Worm (Caenorhabditis elegans) whole organism, young adult: ENCODE measurements around the gene nstp-10.

Experiments
- B0035.1 ChIP-seq: sonication (generic microtip); optimal IDR thresholded peaks from 2 replicates; lab custom pipeline; 2016; ENCODE audit warnings: missing genetic modification characterization, mild to moderate bottlenecking, missing compliant biosample characterization, missing genotype, missing genetic modification reagents
- C06A6.2 ChIP-seq: fragments of 200-800 bp; sonication (Bioruptor generic); conservative IDR thresholded peaks from 2 replicates; pipeline ENCODE4 v1.3.6; 2022; ENCODE audit warnings: missing genetic modification characterization, missing compliant biosample characterization
- F33H1.4 ChIP-seq: fragments of 200-800 bp; sonication (Bioruptor generic); IDR thresholded peaks from 2 replicates; pipeline ENCODE4 v1.3.6; 2022; ENCODE audit warnings: missing genetic modification reagents, missing genetic modification characterization, missing compliant biosample characterization
- F37B4.10 ChIP-seq: fragments of 200-800 bp; sonication (Bioruptor generic); IDR thresholded peaks from 2 replicates; pipeline ENCODE4 v1.3.6; 2022; ENCODE audit warnings: missing genetic modification characterization, missing compliant biosample characterization
- F49E8.2 ChIP-seq: sonication (generic microtip); optimal IDR thresholded peaks from 3 replicates; lab custom pipeline; 2017; ENCODE audit warnings: missing genetic modification characterization, mild to moderate bottlenecking, missing compliant biosample characterization, antibody characterized with exemption, moderate library complexity; ENCODE audit not compliant: insufficient read depth
- F52B5.7 ChIP-seq: sonication (generic microtip); optimal IDR thresholded peaks from 2 replicates; lab custom pipeline; 2016; ENCODE audit warnings: mild to moderate bottlenecking, missing genetic modification characterization, missing compliant biosample characterization
- F55B11.4 ChIP-seq: sonication (generic microtip); optimal IDR thresholded peaks from 2 replicates; lab custom pipeline; 2016; ENCODE audit warnings: missing compliant biosample characterization, missing genetic modification characterization, borderline replicate concordance; ENCODE audit not compliant: insufficient read depth
- F57C9.4 ChIP-seq: sonication (generic microtip); optimal IDR thresholded peaks from 2 replicates; lab custom pipeline; 2017; ENCODE audit warnings: mild to moderate bottlenecking, missing genetic modification characterization, missing compliant biosample characterization
- K11D2.4 ChIP-seq: fragments of 200-800 bp; sonication (Bioruptor generic); IDR thresholded peaks from 2 replicates; pipeline ENCODE4 v1.3.6; 2022; ENCODE audit warnings: missing genetic modification reagents, missing genetic modification characterization, missing compliant biosample characterization
- Y53F4B.3 ChIP-seq: fragments of 200-800 bp; sonication (Bioruptor generic); IDR thresholded peaks from 2 replicates; pipeline ENCODE4 v1.3.6; 2022; ENCODE audit warnings: missing genetic modification reagents, missing genetic modification characterization, missing compliant biosample characterization
- Y53G8AR.9 ChIP-seq: fragments of 200-800 bp; sonication (Bioruptor generic); conservative IDR thresholded peaks from 2 replicates; pipeline ENCODE4 v1.3.6; 2022; ENCODE audit warnings: missing genetic modification reagents, missing genetic modification characterization, missing compliant biosample characterization
- Y95B8A.8 ChIP-seq: fragments of 200-800 bp; sonication (Bioruptor generic); IDR thresholded peaks from 2 replicates; pipeline ENCODE4 v1.3.6; 2022; ENCODE audit warnings: missing genetic modification reagents, missing genetic modification characterization, missing compliant biosample characterization
- aptf-2 ChIP-seq: fragments of 200-800 bp; sonication (Bioruptor generic); conservative IDR thresholded peaks from 2 replicates; pipeline ENCODE4 v1.3.6; 2022; ENCODE audit warnings: missing genetic modification reagents, missing genetic modification characterization, missing compliant biosample characterization
- atf-7 ChIP-seq: sonication (generic microtip); optimal IDR thresholded peaks from 2 replicates; lab custom pipeline; 2017; ENCODE audit warnings: mild to moderate bottlenecking, missing genetic modification characterization, missing compliant biosample characterization
- athp-1 ChIP-seq: sonication (generic microtip); optimal IDR thresholded peaks from 2 replicates; lab custom pipeline; 2017; ENCODE audit warnings: mild to moderate bottlenecking, missing genetic modification characterization, missing compliant biosample characterization
- bed-1 ChIP-seq: fragments of 200-800 bp; sonication (Bioruptor generic); IDR thresholded peaks from 2 replicates; pipeline ENCODE4 v1.3.6; 2022; ENCODE audit warnings: missing genetic modification reagents, missing genetic modification characterization, missing compliant biosample characterization
- bed-2 ChIP-seq: fragments of 200-800 bp; sonication (Bioruptor generic); IDR thresholded peaks from 2 replicates; pipeline ENCODE4 v1.3.6; 2022; ENCODE audit warnings: missing genetic modification reagents, missing genetic modification characterization, missing compliant biosample characterization
- cebp-1 ChIP-seq, 2 experiments: fragments of 200-800 bp in 1 of 2; sonication (Bioruptor generic) in 1 of 2; sonication (generic microtip) in 1 of 2; IDR thresholded peaks in 1 of 2; optimal IDR thresholded peaks in 1 of 2; 2 replicates each; pipeline versions ENCODE4 v1.3.6 to Lab custom; 2017 to 2022; ENCODE audit warnings: missing compliant biosample characterization in 2 of 2, missing genetic modification characterization in 2 of 2, mild to moderate bottlenecking in 1 of 2, missing genetic modification reagents in 1 of 2, moderate library complexity in 1 of 2
- ceh-27 ChIP-seq: fragments of 200-800 bp; sonication (Bioruptor generic); optimal IDR thresholded peaks from 2 replicates; lab custom pipeline; 2018; ENCODE audit warnings: mild to moderate bottlenecking, missing genetic modification characterization, moderate library complexity, missing compliant biosample characterization
- ceh-40 ChIP-seq: fragments of 200-800 bp; sonication (Bioruptor generic); IDR thresholded peaks from 2 replicates; pipeline ENCODE4 v1.3.6; 2022; ENCODE audit warnings: missing genetic modification characterization, missing compliant biosample characterization
- ceh-58 ChIP-seq: fragments of 200-800 bp; sonication (Bioruptor generic); IDR thresholded peaks from 2 replicates; pipeline ENCODE4 v1.3.6; 2022; ENCODE audit warnings: missing genetic modification characterization, missing compliant biosample characterization
- dpl-1 ChIP-seq: fragments of 150-350 bp; optimal IDR thresholded peaks from 2 replicates; lab custom pipeline; 2014; ENCODE audit warnings: missing biosample characterization, missing genetic modification reagents, missing genetic modification characterization
- egrh-3 ChIP-seq: fragments of 200-800 bp; sonication (Bioruptor generic); IDR thresholded peaks from 2 replicates; pipeline ENCODE4 v1.3.6; 2022; ENCODE audit warnings: missing genetic modification reagents, missing genetic modification characterization, missing compliant biosample characterization
- ekl-4 ChIP-seq: fragments of 200-800 bp; sonication (Bioruptor generic); IDR thresholded peaks from 2 replicates; pipeline ENCODE4 v1.3.6; 2022; ENCODE audit warnings: missing genetic modification reagents, missing genetic modification characterization, missing compliant biosample characterization
- gei-17 ChIP-seq: fragments of 200-800 bp; sonication (Bioruptor generic); optimal IDR thresholded peaks from 2 replicates; lab custom pipeline; 2018; ENCODE audit warnings: mild to moderate bottlenecking, missing genetic modification characterization, missing compliant biosample characterization
- hlh-12 ChIP-seq: sonication (generic microtip); optimal IDR thresholded peaks from 2 replicates; lab custom pipeline; 2016; ENCODE audit warnings: missing genetic modification characterization, missing compliant biosample characterization
- hmg-20 ChIP-seq: fragments of 200-800 bp; sonication (Bioruptor generic); IDR thresholded peaks from 2 replicates; pipeline ENCODE4 v1.3.6; 2022; ENCODE audit warnings: missing genetic modification reagents, missing genetic modification characterization, missing compliant biosample characterization
- hrde-1 ChIP-seq: sonication (generic microtip); optimal IDR thresholded peaks from 2 replicates; lab custom pipeline; 2016; ENCODE audit warnings: missing genetic modification characterization, mild to moderate bottlenecking, missing compliant biosample characterization, moderate library complexity, missing genotype, missing genetic modification reagents, borderline replicate concordance
- lin-26 ChIP-seq: fragments of 200-800 bp; sonication (Bioruptor generic); IDR thresholded peaks from 2 replicates; pipeline ENCODE4 v1.3.6; 2022; ENCODE audit warnings: missing genetic modification reagents, missing genetic modification characterization, missing compliant biosample characterization
- lin-40 ChIP-seq: sonication (generic microtip); optimal IDR thresholded peaks from 2 replicates; lab custom pipeline; 2016; ENCODE audit warnings: missing genetic modification characterization, mild to moderate bottlenecking, missing compliant biosample characterization, missing genotype, missing genetic modification reagents
- lsl-1 ChIP-seq: fragments of 200-800 bp; sonication (Bioruptor generic); optimal IDR thresholded peaks from 2 replicates; lab custom pipeline; 2018; ENCODE audit warnings: mild to moderate bottlenecking, missing genetic modification characterization, moderate library complexity, missing compliant biosample characterization
- nfyb-1 ChIP-seq: fragments of 200-800 bp; sonication (Bioruptor generic); IDR thresholded peaks from 2 replicates; pipeline ENCODE4 v1.3.6; 2022; ENCODE audit warnings: missing genetic modification reagents, missing genetic modification characterization, missing compliant biosample characterization
- nhr-80 ChIP-seq: sonication (generic microtip); optimal IDR thresholded peaks from 2 replicates; lab custom pipeline; 2016; ENCODE audit warnings: missing genetic modification characterization, missing compliant biosample characterization
- pha-4 ChIP-seq: fragments of 150-350 bp; sonication (generic microtip); optimal IDR thresholded peaks from 2 replicates; lab custom pipeline; 2014; ENCODE audit warnings: missing biosample characterization, missing genetic modification reagents, missing genetic modification characterization
- rcor-1 ChIP-seq: fragments of 200-800 bp; sonication (Bioruptor generic); IDR thresholded peaks from 2 replicates; pipeline ENCODE4 v1.3.6; 2022; ENCODE audit warnings: missing genetic modification reagents, missing genetic modification characterization, missing compliant biosample characterization
- rpc-1 ChIP-seq, 2 experiments: fragments of 150-350 bp in 1 of 2; sonication (generic microtip) in 1 of 2; optimal IDR thresholded peaks; 2 replicates each; lab custom pipeline; 2014 to 2018; ENCODE audit warnings: missing biosample characterization in 1 of 2, missing genetic modification characterization in 1 of 2, missing genetic modification reagents in 1 of 2, missing genotype in 1 of 2
- sea-2 ChIP-seq: fragments of 200-800 bp; sonication (Bioruptor generic); IDR thresholded peaks from 2 replicates; pipeline ENCODE4 v1.3.6; 2022; ENCODE audit warnings: missing genetic modification characterization, missing compliant biosample characterization
- snpc-4 ChIP-seq, 5 experiments: fragments of 150-350 bp in 1 of 5; sonication (generic microtip) in 4 of 5; optimal IDR thresholded peaks; 2 replicates each; lab custom pipeline; 2014 to 2018; ENCODE audit warnings: missing genetic modification characterization in 5 of 5, missing biosample characterization in 3 of 5, antibody characterized with exemption in 2 of 5, mild to moderate bottlenecking in 2 of 5, missing compliant biosample characterization in 2 of 5, missing genotype in 2 of 5, moderate library complexity in 2 of 5, missing genetic modification reagents in 1 of 5
- somi-1 ChIP-seq: fragments of 200-800 bp; sonication (Bioruptor generic); optimal IDR thresholded peaks from 2 replicates; lab custom pipeline; 2018; ENCODE audit warnings: mild to moderate bottlenecking, missing genetic modification characterization, missing compliant biosample characterization
- sptf-2 ChIP-seq: fragments of 200-800 bp; sonication (Bioruptor generic); optimal IDR thresholded peaks from 2 replicates; lab custom pipeline; 2018; ENCODE audit warnings: mild to moderate bottlenecking, missing genetic modification characterization, missing compliant biosample characterization
- tbx-9 ChIP-seq: sonication (generic microtip); optimal IDR thresholded peaks from 2 replicates; lab custom pipeline; 2016; ENCODE audit warnings: borderline replicate concordance, missing genetic modification characterization, inconsistent platforms, missing compliant biosample characterization
- unc-130 ChIP-seq: sonication (generic microtip); optimal IDR thresholded peaks from 2 replicates; lab custom pipeline; 2016; ENCODE audit warnings: missing genetic modification reagents, missing genetic modification characterization, missing compliant biosample characterization
- unc-62 ChIP-seq: fragments of 150-350 bp; optimal IDR thresholded peaks from 2 replicates; lab custom pipeline; 2014; ENCODE audit warnings: missing biosample characterization, missing genetic modification reagents, missing genetic modification characterization
- xnd-1 ChIP-seq: sonication (generic microtip); optimal IDR thresholded peaks from 2 replicates; lab custom pipeline; 2016; ENCODE audit warnings: missing genotype, missing genetic modification reagents, missing genetic modification characterization, missing compliant biosample characterization
- zfh-2 ChIP-seq: fragments of 200-800 bp; sonication (Bioruptor generic); conservative IDR thresholded peaks from 2 replicates; pipeline ENCODE4 v1.3.6; 2022; ENCODE audit warnings: missing genetic modification reagents, missing genetic modification characterization, missing compliant biosample characterization
- ztf-18 ChIP-seq: sonication (generic microtip); optimal IDR thresholded peaks from 2 replicates; lab custom pipeline; 2016; ENCODE audit warnings: missing genotype, mild to moderate bottlenecking, missing genetic modification characterization, missing compliant biosample characterization
- ztf-25 ChIP-seq: fragments of 200-800 bp; sonication (Bioruptor generic); IDR thresholded peaks from 2 replicates; pipeline ENCODE4 v1.3.6; 2022; ENCODE audit warnings: missing genetic modification reagents, missing genetic modification characterization, missing compliant biosample characterization

Gene nstp-10

ce11 chrV:9549459-9549858 lies at the start of gene nstp-10:
TSS of gene nstp-10 (minus strand) at chrV:9549836.
- no peak for TF ChIP-seq zfh-2
- TF ChIP-seq F37B4.10, result no peak
- peak; percentile 68; the same call in 1 of the 2 replicates for TF ChIP-seq Y53G8AR.9 (GFP tag; lab: Robert Waterston, UW)
- peak; percentile 91 for TF ChIP-seq F49E8.2 (tag; lab: Kevin White, UChicago)
- TF ChIP-seq dpl-1 (GFP tag; lab: Kevin White, UChicago), result peak; percentile 79
- peak; percentile 89 for TF ChIP-seq rcor-1 (GFP tag; lab: Robert Waterston, UW)
- no peak for TF ChIP-seq egrh-3 (GFP tag; lab: Robert Waterston, UW)
- TF ChIP-seq ztf-18, result peak; percentile 85
- peak; percentile 98 for TF ChIP-seq lsl-1 (GFP tag; lab: Kevin White, UChicago)
- no peak for TF ChIP-seq F57C9.4 (tag; lab: Kevin White, UChicago)
- peak; percentile 74 for TF ChIP-seq F33H1.4
- TF ChIP-seq hmg-20 (GFP tag; lab: Robert Waterston, UW), result no peak
- peak; percentile 91 for TF ChIP-seq Y95B8A.8 (GFP tag; lab: Robert Waterston, UW)
- no peak for TF ChIP-seq pha-4 (tag; lab: Kevin White, UChicago)
- TF ChIP-seq snpc-4 (GFP tag; optimal IDR thresholded peaks at IDR 0.05; lab: Kevin White, UChicago), result peak; percentile 59
- peak; percentile 60 to 78 (median 74) for TF ChIP-seq snpc-4 (tag; optimal IDR thresholded peaks at IDR 0.05; lab: Kevin White, UChicago)
- TF ChIP-seq unc-62, result no peak
- no peak for TF ChIP-seq ceh-40 (GFP tag; lab: Robert Waterston, UW)
- peak; percentile 85 for TF ChIP-seq ceh-27 (GFP tag; lab: Kevin White, UChicago)
- TF ChIP-seq hlh-12 (tag; lab: Kevin White, UChicago), result no peak
- no peak for TF ChIP-seq tbx-9 (tag; lab: Kevin White, UChicago)
- peak; percentile 91 for TF ChIP-seq xnd-1 (tag; lab: Kevin White, UChicago)
- peak; percentile 28 for TF ChIP-seq lin-40
- TF ChIP-seq rpc-1 (optimal IDR thresholded peaks at IDR 0.05; lab: Kevin White, UChicago), result no peak
- no peak for TF ChIP-seq rpc-1 (tag; optimal IDR thresholded peaks at IDR 0.05; lab: Kevin White, UChicago)
- TF ChIP-seq nhr-80 (tag; lab: Kevin White, UChicago), result no peak
- TF ChIP-seq sptf-2, result peak; percentile 50
- no peak for TF ChIP-seq F52B5.7 (tag; lab: Kevin White, UChicago)
- no peak for TF ChIP-seq B0035.1 (tag; lab: Kevin White, UChicago)
- peak; percentile 26 for TF ChIP-seq hrde-1
- peak; percentile 88 for TF ChIP-seq athp-1 (tag; lab: Kevin White, UChicago)
- TF ChIP-seq Y53F4B.3 (GFP tag; lab: Robert Waterston, UW), result peak; percentile 83
- peak; percentile 72; the same call in 1 of the 2 replicates for TF ChIP-seq lin-26 (GFP tag; lab: Robert Waterston, UW)
- no peak for TF ChIP-seq bed-1 (GFP tag; lab: Robert Waterston, UW)
- no peak for TF ChIP-seq C06A6.2 (GFP tag; lab: Robert Waterston, UW)
- no peak for TF ChIP-seq K11D2.4 (GFP tag; lab: Robert Waterston, UW)
- TF ChIP-seq gei-17 (GFP tag; lab: Kevin White, UChicago), result no peak
- TF ChIP-seq cebp-1 (GFP tag; IDR thresholded peaks at IDR 0.05; lab: Robert Waterston, UW), result 0 out of 2 replicates have a peak, but pooled peaks have one; percentile 17
- TF ChIP-seq cebp-1 (tag; optimal IDR thresholded peaks at IDR 0.05; lab: Kevin White, UChicago), result peak; percentile 48
- 0 out of 2 replicates have a peak, but pooled peaks have one; percentile 39 for TF ChIP-seq aptf-2
- TF ChIP-seq somi-1 (GFP tag; lab: Kevin White, UChicago), result no peak
- TF ChIP-seq atf-7 (tag; lab: Kevin White, UChicago), result no peak
- peak; percentile 62; the same call in 1 of the 2 replicates for TF ChIP-seq bed-2 (GFP tag; lab: Robert Waterston, UW)
- TF ChIP-seq ceh-58 (GFP tag; lab: Robert Waterston, UW), result no peak
- peak; percentile 89 for TF ChIP-seq unc-130 (GFP tag; lab: Kevin White, UChicago)
- TF ChIP-seq sea-2 (GFP tag; lab: Robert Waterston, UW), result no peak
- TF ChIP-seq ztf-25 (GFP tag; lab: Robert Waterston, UW), result 0 out of 2 replicates have a peak, but pooled peaks have one; percentile 75
- no peak for TF ChIP-seq F55B11.4 (tag; lab: Kevin White, UChicago)
- peak; percentile 79 for TF ChIP-seq ekl-4 (GFP tag; lab: Robert Waterston, UW)
- TF ChIP-seq nfyb-1 (GFP tag; lab: Robert Waterston, UW), result peak; percentile 77
